Worm (Caenorhabditis elegans) whole organism, L4 larva: ENCODE measurements around the gene gln-3.

Experiments
- D1046.2 ChIP-seq: fragments of 200-800 bp; sonication (Bioruptor generic); IDR thresholded peaks from 2 replicates; pipeline ENCODE4 v1.3.6; 2022; ENCODE audit warnings: missing genetic modification characterization, missing compliant biosample characterization
- F10B5.3 ChIP-seq: sonication (generic microtip); optimal IDR thresholded peaks from 2 replicates; lab custom pipeline; 2016; ENCODE audit warnings: mild to moderate bottlenecking, missing genetic modification characterization, missing compliant biosample characterization
- F44E2.7 ChIP-seq: fragments of 200-800 bp; sonication (Bioruptor generic); IDR thresholded peaks from 2 replicates; pipeline ENCODE4 v2.1.2; 2022; ENCODE audit warnings: missing genetic modification characterization, missing compliant biosample characterization
- Y105C5A.15 ChIP-seq: fragments of 200-800 bp; sonication (Bioruptor generic); IDR thresholded peaks from 2 replicates; pipeline ENCODE4 v1.3.6; 2022; ENCODE audit warnings: missing genetic modification characterization, missing compliant biosample characterization
- Y48G9A.11 ChIP-seq: fragments of 200-800 bp; sonication (Bioruptor generic); IDR thresholded peaks from 2 replicates; pipeline ENCODE4 v1.3.6; 2022; ENCODE audit warnings: missing genetic modification reagents, missing genetic modification characterization, missing compliant biosample characterization
- Y5F2A.4 ChIP-seq: fragments of 200-800 bp; sonication (Bioruptor generic); optimal IDR thresholded peaks from 2 replicates; lab custom pipeline; 2018; ENCODE audit warnings: mild to moderate bottlenecking, missing genetic modification characterization, missing compliant biosample characterization
- ZK337.2 ChIP-seq: fragments of 200-800 bp; sonication (Bioruptor generic); IDR thresholded peaks from 2 replicates; pipeline ENCODE4 v1.3.6; 2022; ENCODE audit warnings: missing genetic modification reagents, missing genetic modification characterization, missing compliant biosample characterization
- aha-1 ChIP-seq: fragments of 150-350 bp; peaks from one replicate; lab custom pipeline; 2014; ENCODE audit warnings: missing biosample characterization, missing genetic modification characterization
- ama-1 ChIP-seq: fragments of 150-350 bp; optimal IDR thresholded peaks from 2 replicates; lab custom pipeline; 2014; ENCODE audit warnings: inconsistent platforms, mixed read lengths
- attf-4 ChIP-seq: sonication (generic microtip); optimal IDR thresholded peaks from 3 replicates; lab custom pipeline; 2017; ENCODE audit warnings: missing biosample characterization, missing genetic modification characterization
- ceh-32 ChIP-seq: sonication (generic microtip); optimal IDR thresholded peaks from 2 replicates; lab custom pipeline; 2016; ENCODE audit warnings: mild to moderate bottlenecking, missing genetic modification characterization, missing compliant biosample characterization; ENCODE audit not compliant: poor library complexity
- ceh-62 ChIP-seq: sonication (generic microtip); optimal IDR thresholded peaks from 2 replicates; lab custom pipeline; 2017; ENCODE audit warnings: missing biosample characterization, missing genetic modification characterization
- ctbp-1 ChIP-seq: fragments of 200-800 bp; sonication (Bioruptor generic); IDR thresholded peaks from 2 replicates; pipeline ENCODE4 v1.3.6; 2022; ENCODE audit warnings: missing genetic modification reagents, missing genetic modification characterization, missing compliant biosample characterization
- daf-16 ChIP-seq, 3 experiments: sonication (generic microtip); optimal IDR thresholded peaks; 2 replicates each; lab custom pipeline; 2016 to 2017; ENCODE audit warnings: missing genetic modification characterization in 3 of 3, missing genetic modification reagents in 3 of 3, mild to moderate bottlenecking in 2 of 3, missing compliant biosample characterization in 2 of 3, missing biosample characterization in 1 of 3, moderate library complexity in 1 of 3
- dmd-6 ChIP-seq: fragments of 200-800 bp; sonication (Bioruptor generic); IDR thresholded peaks from 2 replicates; pipeline ENCODE4 v1.3.6; 2022; ENCODE audit warnings: missing genetic modification reagents, missing genetic modification characterization, missing compliant biosample characterization
- dmd-8 ChIP-seq: fragments of 200-800 bp; sonication (Bioruptor generic); IDR thresholded peaks from 2 replicates; pipeline ENCODE4 v1.3.6; 2022; ENCODE audit warnings: missing genetic modification characterization, missing compliant biosample characterization
- dmd-9 ChIP-seq: fragments of 200-800 bp; sonication (Bioruptor generic); IDR thresholded peaks from 2 replicates; pipeline ENCODE4 v1.3.6; 2022; ENCODE audit warnings: missing genetic modification reagents, missing genetic modification characterization, missing compliant biosample characterization
- duxl-1 ChIP-seq: sonication (generic microtip); optimal IDR thresholded peaks from 2 replicates; lab custom pipeline; 2016; ENCODE audit warnings: mild to moderate bottlenecking, missing genetic modification characterization, moderate library complexity, missing compliant biosample characterization; ENCODE audit not compliant: poor library complexity
- egl-43 ChIP-seq: fragments of 200-800 bp; sonication (Bioruptor generic); IDR thresholded peaks from 2 replicates; pipeline ENCODE4 v1.3.6; 2022; ENCODE audit warnings: missing genetic modification reagents, missing genetic modification characterization, missing compliant biosample characterization
- hif-1 ChIP-seq, 2 experiments: sonication (generic microtip); optimal IDR thresholded peaks; 2 replicates each; lab custom pipeline; 2016 to 2017; ENCODE audit warnings: missing compliant biosample characterization in 2 of 2, missing genetic modification characterization in 2 of 2, missing genetic modification reagents in 2 of 2, missing genotype in 2 of 2, mild to moderate bottlenecking in 1 of 2
- hlh-30 ChIP-seq: sonication (generic microtip); optimal IDR thresholded peaks from 2 replicates; lab custom pipeline; 2017; ENCODE audit warnings: antibody characterized with exemption, mild to moderate bottlenecking, missing genetic modification characterization, missing compliant biosample characterization; ENCODE audit not compliant: insufficient read depth
- hmg-1.1 ChIP-seq: fragments of 200-800 bp; sonication (Bioruptor generic); IDR thresholded peaks from 2 replicates; pipeline ENCODE4 v1.3.6; 2022; ENCODE audit warnings: missing genetic modification reagents, missing genetic modification characterization, missing compliant biosample characterization
- lin-13 ChIP-seq: fragments of 150-350 bp; optimal IDR thresholded peaks from 2 replicates; lab custom pipeline; 2014; ENCODE audit warnings: missing biosample characterization, missing genetic modification reagents, missing genetic modification characterization
- lin-15B ChIP-seq: fragments of 150-350 bp; sonication (generic microtip); optimal IDR thresholded peaks from 3 replicates; lab custom pipeline; 2014; ENCODE audit warnings: missing biosample characterization, missing genetic modification characterization
- lin-38 ChIP-seq: fragments of 200-800 bp; sonication (Bioruptor generic); IDR thresholded peaks from 2 replicates; pipeline ENCODE4 v1.3.6; 2022; ENCODE audit warnings: missing genetic modification reagents, missing genetic modification characterization, missing compliant biosample characterization
- lin-39 ChIP-seq: fragments of 150-350 bp; optimal IDR thresholded peaks from 2 replicates; lab custom pipeline; 2014; ENCODE audit warnings: missing biosample characterization, missing genetic modification reagents, missing genetic modification characterization
- lir-3 ChIP-seq: sonication (generic microtip); optimal IDR thresholded peaks from 2 replicates; lab custom pipeline; 2016; ENCODE audit warnings: mild to moderate bottlenecking, missing genetic modification characterization, missing compliant biosample characterization
- madf-5 ChIP-seq, 2 experiments: fragments of 200-800 bp; sonication (Bioruptor generic); IDR thresholded peaks; 2 replicates each; pipeline ENCODE4 v1.3.6; 2022; ENCODE audit warnings: missing compliant biosample characterization in 2 of 2, missing genetic modification characterization in 2 of 2
- mes-2 ChIP-seq: sonication (generic microtip); optimal IDR thresholded peaks from 2 replicates; lab custom pipeline; 2016; ENCODE audit warnings: missing genotype, mild to moderate bottlenecking, missing genetic modification characterization, missing compliant biosample characterization; ENCODE audit not compliant: poor library complexity, severe bottlenecking
- mxl-2 ChIP-seq: fragments of 200-800 bp; sonication (Bioruptor generic); conservative IDR thresholded peaks from 2 replicates; pipeline ENCODE4 v1.3.6; 2022; ENCODE audit warnings: missing genetic modification reagents, missing genetic modification characterization, missing compliant biosample characterization
- nhr-102 ChIP-seq: sonication (generic microtip); optimal IDR thresholded peaks from 2 replicates; lab custom pipeline; 2016; ENCODE audit warnings: mild to moderate bottlenecking, missing genetic modification characterization, moderate library complexity, missing compliant biosample characterization
- nhr-111 ChIP-seq: fragments of 200-800 bp; sonication (Bioruptor generic); optimal IDR thresholded peaks from 2 replicates; lab custom pipeline; 2018; ENCODE audit warnings: mild to moderate bottlenecking, missing genetic modification characterization, missing compliant biosample characterization
- nhr-41 ChIP-seq: fragments of 200-800 bp; sonication (Bioruptor generic); IDR thresholded peaks from 2 replicates; pipeline ENCODE4 v1.3.6; 2022; ENCODE audit warnings: missing genetic modification reagents, missing genetic modification characterization, missing compliant biosample characterization
- nhr-42 ChIP-seq: fragments of 200-800 bp; sonication (Bioruptor generic); IDR thresholded peaks from 2 replicates; pipeline ENCODE4 v1.3.6; 2022; ENCODE audit warnings: missing genetic modification characterization, missing compliant biosample characterization
- nhr-48 ChIP-seq: sonication (generic microtip); optimal IDR thresholded peaks from 2 replicates; lab custom pipeline; 2016; ENCODE audit warnings: mild to moderate bottlenecking, missing genetic modification characterization, missing compliant biosample characterization
- nhr-6 ChIP-seq: fragments of 150-350 bp; optimal IDR thresholded peaks from 2 replicates; lab custom pipeline; 2014; ENCODE audit warnings: missing biosample characterization, missing genetic modification characterization
- pha-4 ChIP-seq, 2 experiments: fragments of 150-350 bp in 1 of 2; fragments of 200-800 bp in 1 of 2; sonication (Bioruptor generic) in 1 of 2; IDR thresholded peaks in 1 of 2; optimal IDR thresholded peaks in 1 of 2; 2 replicates each; pipeline versions ENCODE4 v1.3.6 to Lab custom; 2014 to 2022; ENCODE audit warnings: missing genetic modification characterization in 2 of 2, missing genetic modification reagents in 2 of 2, missing biosample characterization in 1 of 2, missing compliant biosample characterization in 1 of 2
- php-3 ChIP-seq: fragments of 200-800 bp; sonication (Bioruptor generic); IDR thresholded peaks from 2 replicates; pipeline ENCODE4 v1.3.6; 2022; ENCODE audit warnings: missing genetic modification reagents, missing genetic modification characterization, missing compliant biosample characterization
- set-16 ChIP-seq: fragments of 200-800 bp; sonication (Bioruptor generic); IDR thresholded peaks from 2 replicates; pipeline ENCODE4 v1.3.6; 2022; ENCODE audit warnings: missing genetic modification reagents, missing genetic modification characterization, missing compliant biosample characterization
- snpc-1.2 ChIP-seq: fragments of 200-800 bp; sonication (Bioruptor generic); IDR thresholded peaks from 2 replicates; pipeline ENCODE4 v1.3.6; 2022; ENCODE audit warnings: missing genetic modification reagents, missing genetic modification characterization, missing compliant biosample characterization
- snpc-4 ChIP-seq: fragments of 150-350 bp; optimal IDR thresholded peaks from 2 replicates; lab custom pipeline; 2014; ENCODE audit warnings: missing biosample characterization, missing genetic modification characterization
- zfp-3 ChIP-seq: fragments of 200-800 bp; sonication (Bioruptor generic); conservative IDR thresholded peaks from 2 replicates; pipeline ENCODE4 v1.3.6; 2022; ENCODE audit warnings: missing genetic modification reagents, missing genetic modification characterization, missing compliant biosample characterization
- ztf-7 ChIP-seq: fragments of 150-350 bp; optimal IDR thresholded peaks from 2 replicates; lab custom pipeline; 2014; ENCODE audit warnings: missing biosample characterization, missing genetic modification characterization

gln-3 gene

ce11 chrIV:16168702-16169440 is 1.6 kb downstream of the gln-3 start:
- no peak for TF ChIP-seq hlh-30
- TF ChIP-seq nhr-111 (GFP tag; lab: Kevin White, UChicago) = peak; percentile 61
- TF ChIP-seq pha-4 (GFP tag; IDR thresholded peaks at IDR 0.05; lab: Robert Waterston, UW) = peak; percentile 53; the same call in 1 of the 2 replicates
- no peak for TF ChIP-seq pha-4 (tag; optimal IDR thresholded peaks at IDR 0.05; lab: Kevin White, UChicago)
- TF ChIP-seq lir-3 (tag; lab: Kevin White, UChicago) = no peak
- TF ChIP-seq hmg-1.1 (GFP tag; lab: Robert Waterston, UW) = no peak
- no peak for TF ChIP-seq php-3 (GFP tag; lab: Robert Waterston, UW)
- no peak for TF ChIP-seq ZK337.2 (GFP tag; lab: Robert Waterston, UW)
- no peak for TF ChIP-seq F10B5.3
- no peak for TF ChIP-seq ceh-62
- no peak for TF ChIP-seq ztf-7 (tag; lab: Kevin White, UChicago)
- no peak for TF ChIP-seq egl-43
- TF ChIP-seq D1046.2 (GFP tag; lab: Robert Waterston, UW) = no peak
- TF ChIP-seq snpc-4 = no peak
- peak; percentile 6 for TF ChIP-seq nhr-102 (tag; lab: Kevin White, UChicago)
- peak; percentile 3 for TF ChIP-seq duxl-1 (tag; lab: Kevin White, UChicago)
- peak; percentile 76 for TF ChIP-seq set-16
- TF ChIP-seq nhr-41 (GFP tag; lab: Robert Waterston, UW) = no peak
- no peak for TF ChIP-seq daf-16 (GFP tag; optimal IDR thresholded peaks at IDR 0.05; lab: Kevin White, UChicago)
- TF ChIP-seq daf-16 (tag; optimal IDR thresholded peaks at IDR 0.05; lab: Kevin White, UChicago) = no peak
- TF ChIP-seq lin-15B (tag; lab: Kevin White, UChicago) = no peak
- TF ChIP-seq nhr-48 (tag; lab: Kevin White, UChicago) = no peak
- no peak for TF ChIP-seq Y48G9A.11 (GFP tag; lab: Robert Waterston, UW)
- no peak for TF ChIP-seq Y105C5A.15 (GFP tag; lab: Robert Waterston, UW)
- TF ChIP-seq mxl-2 = no peak
- TF ChIP-seq dmd-6 (GFP tag; lab: Robert Waterston, UW) = no peak
- 0 out of 4 replicates have a peak, but pooled peaks of 1 of the 2 experiments have one; percentile 64 for TF ChIP-seq madf-5 (GFP tag; IDR thresholded peaks at IDR 0.05; lab: Robert Waterston, UW)
- no peak for TF ChIP-seq ctbp-1 (GFP tag; lab: Robert Waterston, UW)
- TF ChIP-seq mes-2 (tag; lab: Kevin White, UChicago) = peak; percentile 6
- no peak for TF ChIP-seq nhr-6
- TF ChIP-seq Y5F2A.4 (GFP tag; lab: Kevin White, UChicago) = no peak
- no peak for TF ChIP-seq hif-1 (tag; optimal IDR thresholded peaks at IDR 0.05; lab: Kevin White, UChicago)
- TF ChIP-seq dmd-9 (GFP tag; lab: Robert Waterston, UW) = no peak
- TF ChIP-seq lin-39 (tag; lab: Kevin White, UChicago) = no peak
- TF ChIP-seq aha-1 (tag; lab: Kevin White, UChicago) = peak; percentile 92
- TF ChIP-seq snpc-1.2 (GFP tag; lab: Robert Waterston, UW) = peak; percentile 50
- no peak for TF ChIP-seq dmd-8 (GFP tag; lab: Robert Waterston, UW)
- TF ChIP-seq lin-38 (GFP tag; lab: Robert Waterston, UW) = peak; percentile 23
- 0 out of 2 replicates have a peak, but pooled peaks have one; percentile 19 for TF ChIP-seq nhr-42 (GFP tag; lab: Robert Waterston, UW)
- TF ChIP-seq F44E2.7 = no peak

DNA sequence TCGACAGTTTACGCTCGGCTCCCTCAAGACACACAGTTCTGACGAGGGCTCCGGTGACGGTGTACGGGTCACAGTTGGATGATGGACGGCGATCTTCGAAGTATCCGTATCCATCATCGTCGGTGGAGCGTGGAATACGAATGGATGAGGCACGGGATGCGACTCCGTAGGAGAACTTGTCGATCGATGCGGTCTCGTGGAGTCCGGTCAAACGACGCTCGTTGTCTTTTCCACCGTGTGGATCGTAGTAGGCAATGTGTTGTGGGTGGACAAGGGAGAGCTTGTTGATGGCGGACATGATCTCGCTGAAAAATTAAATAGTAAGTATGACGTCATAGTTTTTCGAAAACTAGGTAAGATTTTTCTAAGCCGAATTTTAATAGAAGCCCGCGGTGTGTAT is 2.5 kb downstream of the gln-3 start:
- no peak for TF ChIP-seq lin-13
- no peak for TF ChIP-seq F44E2.7
- TF ChIP-seq lir-3 (tag; lab: Kevin White, UChicago) = no peak
- TF ChIP-seq set-16 = peak; percentile 19; the same call in 1 of the 2 replicates
- TF ChIP-seq nhr-102 (tag; lab: Kevin White, UChicago) = no peak
- peak; percentile 48 for TF ChIP-seq ama-1 (lab: Kevin White, UChicago)
- peak; percentile 89 for TF ChIP-seq aha-1 (tag; lab: Kevin White, UChicago)
- TF ChIP-seq attf-4 (tag; lab: Kevin White, UChicago) = no peak
- peak; percentile 8; the same call in 1 of the 2 replicates for TF ChIP-seq dmd-6 (GFP tag; lab: Robert Waterston, UW)
- TF ChIP-seq zfp-3 = 0 out of 2 replicates have a peak, but pooled peaks have one; percentile 19
- no peak for TF ChIP-seq ceh-32 (tag; lab: Kevin White, UChicago)
